Fruit fly (Drosophila melanogaster): ENCODE data around the gene mIF2.

DNA sequence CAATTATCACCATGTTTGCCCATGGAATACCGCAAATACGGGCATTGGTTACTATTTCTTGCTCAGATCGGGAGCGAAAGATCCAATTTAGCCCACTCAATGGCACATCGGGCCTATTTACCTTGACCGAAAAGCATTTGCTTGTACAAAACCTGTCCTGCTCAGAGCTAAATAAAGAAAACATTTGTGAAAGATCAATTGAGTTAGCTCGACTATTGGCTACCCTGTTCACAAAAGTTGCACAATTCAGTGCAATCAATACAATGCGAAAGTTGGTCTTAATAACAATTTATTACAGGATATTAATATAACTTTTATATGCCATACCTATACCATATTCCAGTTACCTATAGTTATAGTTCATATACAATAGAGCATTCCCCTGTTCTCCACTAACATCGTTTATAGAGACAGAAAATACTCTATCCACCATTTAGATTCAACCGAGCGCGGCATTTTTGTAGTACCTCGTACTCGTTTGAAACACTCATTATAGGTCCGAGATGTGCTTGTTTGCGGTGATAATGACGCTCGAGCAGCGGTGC is 18.1 kb upstream of the mIF2 start:
- TF ChIP-seq woc (GFP tag; optimal IDR thresholded peaks at IDR 0.05) (no peak), Hr78 (GFP tag; optimal IDR thresholded peaks at IDR 0.05) (no peak)
